Fruit fly (Drosophila melanogaster) whole organism, prepupa: ENCODE measurements around the gene Nna1.

Source experiments
- CG7368 ChIP-seq: fragments of 200-800 bp; sonication (Bioruptor generic); optimal IDR thresholded peaks from 3 replicates; lab custom pipeline; 2016; ENCODE audit warnings: missing biosample characterization, missing genetic modification characterization
- CG8632 ChIP-seq: fragments of 200-800 bp; sonication (Bioruptor generic); optimal IDR thresholded peaks from 3 replicates; lab custom pipeline; 2016; ENCODE audit warnings: missing biosample characterization, missing genetic modification characterization
- Ets96B ChIP-seq: fragments of 200-800 bp; optimal IDR thresholded peaks from 2 replicates; lab custom pipeline; 2019; ENCODE audit warnings: missing biosample characterization, mild to moderate bottlenecking, missing genetic modification characterization, moderate library complexity
- Sox102F ChIP-seq: fragments of 200-800 bp; sonication (Bioruptor generic); optimal IDR thresholded peaks from 2 replicates; lab custom pipeline; 2016; ENCODE audit warnings: missing biosample characterization, mild to moderate bottlenecking, missing genetic modification characterization

DNA sequence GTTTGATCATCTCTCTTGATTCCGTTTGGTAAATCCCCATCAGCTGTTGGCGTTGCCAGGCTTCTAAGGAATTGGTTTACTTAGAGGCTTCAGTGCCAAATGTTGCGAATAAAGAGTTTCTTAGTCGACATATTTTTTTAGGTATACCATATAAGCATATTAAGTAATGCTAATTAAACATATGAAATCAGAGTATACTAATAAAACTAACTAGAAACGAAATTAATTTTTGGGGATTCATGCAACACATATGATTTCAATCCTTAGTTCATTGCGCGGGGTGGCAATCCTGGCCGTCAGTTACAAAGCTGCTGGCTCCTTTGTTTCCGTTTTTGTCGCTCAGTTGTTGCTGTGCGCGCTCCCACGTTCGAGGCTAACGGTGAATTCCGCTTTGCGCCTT lies 22.7 kb upstream of the Nna1 start, which contains the start of gene CG15760:
- TF ChIP-seq Ets96B (tag; lab: Kevin White, UChicago) (no peak), Sox102F (GFP tag; lab: Kevin White, UChicago) (no peak), CG8632 (GFP tag; lab: Kevin White, UChicago) (no peak), CG7368 (GFP tag; lab: Kevin White, UChicago) (no peak)
